Fruit fly (Drosophila melanogaster): ENCODE data around the gene CRMP.

- TF ChIP-seq Eip93F (GFP tag; optimal IDR thresholded peaks at IDR 0.05) (peak; percentile 67), Blimp-1 (GFP tag; optimal IDR thresholded peaks at IDR 0.05) (no peak), Lpt (GFP tag; optimal IDR thresholded peaks at IDR 0.05) (no peak), CG7368 (GFP tag; optimal IDR thresholded peaks at IDR 0.05) (peak; percentile 11)
Measured at dm6 chr3R:5568590-5568989, 2.3 kb upstream of the CRMP start, which contains the start of the genes CG2931 and Rheb.
